Fruit fly (Drosophila melanogaster) whole organism, pupa: ENCODE data around the gene emei.
"Not testable (repeated sequence)": the region's sequence is repeated elsewhere in the genome, so short reads cannot be mapped to it uniquely, and the experiment has no call there.

Experiments
- CG10348 ChIP-seq: fragments of 200-800 bp; sonication (Bioruptor generic); IDR thresholded peaks from 2 replicates; pipeline ENCODE4 v1.3.6; 2022; ENCODE audit warnings: missing biosample characterization, missing genetic modification characterization
- CG12605 ChIP-seq: fragments of 200-800 bp; sonication (Bioruptor generic); IDR thresholded peaks from 2 replicates; pipeline ENCODE4 v1.3.6; 2022; ENCODE audit warnings: missing biosample characterization, missing genetic modification characterization
- CG13204 ChIP-seq: fragments of 200-800 bp; sonication (Bioruptor generic); optimal IDR thresholded peaks from 2 replicates; lab custom pipeline; 2018; ENCODE audit warnings: missing biosample characterization, mild to moderate bottlenecking, missing genetic modification characterization, moderate library complexity
- CG14655 ChIP-seq: fragments of 200-800 bp; sonication (Bioruptor generic); optimal IDR thresholded peaks from 3 replicates; lab custom pipeline; 2017; ENCODE audit warnings: mild to moderate bottlenecking, missing biosample characterization, missing genetic modification reagents, missing genetic modification characterization
- CG15710 ChIP-seq: fragments of 200-800 bp; sonication (Bioruptor generic); optimal IDR thresholded peaks from 2 replicates; lab custom pipeline; 2018; ENCODE audit warnings: missing biosample characterization, mild to moderate bottlenecking, missing genetic modification characterization, moderate library complexity
- CG17806 ChIP-seq: fragments of 200-800 bp; sonication (Bioruptor generic); optimal IDR thresholded peaks from 2 replicates; lab custom pipeline; 2018; ENCODE audit warnings: missing biosample characterization, mild to moderate bottlenecking, missing genetic modification characterization, moderate library complexity
- CG32121 ChIP-seq: fragments of 200-800 bp; sonication (Bioruptor generic); IDR thresholded peaks from 2 replicates; pipeline ENCODE4 v1.3.6; 2022; ENCODE audit warnings: missing biosample characterization, missing genetic modification characterization
- CG34367 ChIP-seq: fragments of 200-800 bp; sonication (Bioruptor generic); optimal IDR thresholded peaks from 2 replicates; lab custom pipeline; 2018; ENCODE audit warnings: missing biosample characterization, mild to moderate bottlenecking, missing genetic modification characterization
- CG4496 ChIP-seq: fragments of 200-800 bp; sonication (Bioruptor generic); IDR thresholded peaks from 3 replicates; pipeline ENCODE4 v1.3.6; 2022; ENCODE audit warnings: missing biosample characterization, missing genetic modification characterization
- CG8159 ChIP-seq: fragments of 200-800 bp; sonication (Bioruptor generic); optimal IDR thresholded peaks from 3 replicates; lab custom pipeline; 2018; ENCODE audit warnings: missing biosample characterization, mild to moderate bottlenecking, missing genetic modification characterization, moderate library complexity
- CG8301 ChIP-seq: fragments of 200-800 bp; sonication (Bioruptor generic); optimal IDR thresholded peaks from 2 replicates; lab custom pipeline; 2018; ENCODE audit warnings: missing biosample characterization, mild to moderate bottlenecking, missing genetic modification characterization
- CG9948 ChIP-seq: fragments of 200-800 bp; sonication (Bioruptor generic); optimal IDR thresholded peaks from 2 replicates; lab custom pipeline; 2018; ENCODE audit warnings: missing biosample characterization, mild to moderate bottlenecking, missing genetic modification characterization, moderate library complexity
- D1 ChIP-seq: fragments of 200-800 bp; sonication (Bioruptor generic); optimal IDR thresholded peaks from 2 replicates; lab custom pipeline; 2018; ENCODE audit warnings: missing biosample characterization, mild to moderate bottlenecking, missing genetic modification characterization, moderate library complexity
- EcR ChIP-seq: fragments of 200-800 bp; sonication (Bioruptor generic); optimal IDR thresholded peaks from 3 replicates; lab custom pipeline; 2019; ENCODE audit warnings: missing biosample characterization, missing genetic modification characterization, mild to moderate bottlenecking, moderate library complexity, missing genetic modification reagents
- Ets98B ChIP-seq: fragments of 200-800 bp; sonication (Bioruptor generic); IDR thresholded peaks from 2 replicates; pipeline ENCODE4 v1.3.6; 2022; ENCODE audit warnings: missing biosample characterization, missing genetic modification characterization
- Pif1A ChIP-seq: fragments of 200-800 bp; sonication (Bioruptor generic); optimal IDR thresholded peaks from 3 replicates; lab custom pipeline; 2016; ENCODE audit warnings: missing biosample characterization, missing genetic modification characterization
- Pif1B ChIP-seq: fragments of 200-800 bp; sonication (Bioruptor generic); optimal IDR thresholded peaks from 3 replicates; lab custom pipeline; 2016; ENCODE audit warnings: missing biosample characterization, missing genetic modification characterization
- Snoo ChIP-seq: fragments of 200-800 bp; sonication (Bioruptor generic); optimal IDR thresholded peaks from 3 replicates; lab custom pipeline; 2017; ENCODE audit warnings: missing biosample characterization, mild to moderate bottlenecking, missing genetic modification characterization, inconsistent platforms
- fd96Ca ChIP-seq: fragments of 200-800 bp; sonication (Bioruptor generic); IDR thresholded peaks from 3 replicates; pipeline ENCODE4 v1.3.6; 2022; ENCODE audit warnings: missing biosample characterization, missing genetic modification characterization
- gl ChIP-seq: fragments of 200-800 bp; sonication (Bioruptor generic); optimal IDR thresholded peaks from 2 replicates; lab custom pipeline; 2018; ENCODE audit warnings: missing biosample characterization, mild to moderate bottlenecking, missing genetic modification characterization
- rn ChIP-seq: fragments of 200-800 bp; sonication (Bioruptor generic); IDR thresholded peaks from 2 replicates; pipeline ENCODE4 v1.3.6; 2022; ENCODE audit warnings: missing biosample characterization, missing genetic modification characterization

Gene emei

dm6 chr3L:11125636-11126532 is 16.4 kb downstream of the emei start:
- TF ChIP-seq CG34367 (tag; lab: Kevin White, UChicago) (no peak), CG13204 (GFP tag; lab: Kevin White, UChicago) (no peak), CG17806 (tag; lab: Kevin White, UChicago) (no peak), CG9948 (no peak), CG10348 (no peak), rn (GFP tag; lab: Robert Waterston, UW) (no peak), fd96Ca (GFP tag; lab: Robert Waterston, UW) (no peak), Pif1B (no peak), CG32121 (GFP tag; lab: Robert Waterston, UW) (no peak), gl (tag; lab: Kevin White, UChicago) (no peak)

- TF ChIP-seq Snoo (tag; lab: Kevin White, UChicago) = no peak
- TF ChIP-seq CG17806 (tag; lab: Kevin White, UChicago) = no peak
- TF ChIP-seq Ets98B = no peak
- TF ChIP-seq CG15710 (tag; lab: Kevin White, UChicago) = no peak
- no peak for TF ChIP-seq Pif1B
- TF ChIP-seq CG4496 = no peak
- no peak for TF ChIP-seq D1 (tag; lab: Kevin White, UChicago)
- TF ChIP-seq CG13204 (GFP tag; lab: Kevin White, UChicago) = no peak
- TF ChIP-seq CG34367 (tag; lab: Kevin White, UChicago) = no peak
- no peak for TF ChIP-seq fd96Ca (GFP tag; lab: Robert Waterston, UW)
- TF ChIP-seq CG8159 (tag; lab: Kevin White, UChicago) = no peak
- TF ChIP-seq CG9948 = no peak
- no peak for TF ChIP-seq EcR (GFP tag; lab: Kevin White, UChicago)
- no peak for TF ChIP-seq CG8301 (tag; lab: Kevin White, UChicago)
- no peak for TF ChIP-seq Pif1A
- TF ChIP-seq rn (GFP tag; lab: Robert Waterston, UW) = no peak
- TF ChIP-seq, all 21 proteins: peak for 0
These were observed 21.0 kb downstream of the emei start, which contains the start of gene nol for dm6 chr3L:11130535-11130934. TSS of gene nol (plus strand) at chr3L:11130835.

dm6 chr3L:11132055-11132454 is 22.6 kb downstream of the emei start, which contains the start of gene CG32074:
TSS of gene CG32074 (minus strand) at chr3L:11132322.
- TF ChIP-seq Snoo (tag; lab: Kevin White, UChicago); Ets98B; CG8159 (tag; lab: Kevin White, UChicago): not testable (repeated sequence)

- TF ChIP-seq CG17806 (tag; lab: Kevin White, UChicago); rn (GFP tag; lab: Robert Waterston, UW); CG9948: not testable (repeated sequence)
These were observed 25.4 kb downstream of the emei start, which contains the start of gene CG14143 for dm6 chr3L:11134886-11135285. TSS of gene CG14143 (plus strand) at chr3L:11134987.

- TF ChIP-seq CG12605 = 0 out of 2 replicates have a peak, but pooled peaks have one; percentile 11
- peak; percentile 57 for TF ChIP-seq CG8159 (tag; lab: Kevin White, UChicago)
- no peak for TF ChIP-seq CG34367 (tag; lab: Kevin White, UChicago)
- peak; percentile 43; the same call in 1 of the 2 replicates for TF ChIP-seq Ets98B
- TF ChIP-seq gl (tag; lab: Kevin White, UChicago) = no peak
- peak; percentile 18; the same call in 1 of the 3 replicates for TF ChIP-seq CG4496
- TF ChIP-seq Snoo (tag; lab: Kevin White, UChicago) = no peak
- TF ChIP-seq CG32121 (GFP tag; lab: Robert Waterston, UW) = no peak
- TF ChIP-seq, all 21 proteins: peak for 4
These were observed 26.4 kb downstream of the emei start, which contains the start of gene IRSp53 for dm6 chr3L:11135846-11136245. TSS of gene IRSp53 (plus strand) at chr3L:11136049.

dm6 chr3L:11136349-11136748 is 26.9 kb downstream of the emei start:
- TF ChIP-seq Snoo (tag; lab: Kevin White, UChicago) (no peak), CG15710 (tag; lab: Kevin White, UChicago) (peak; percentile 33), CG13204 (GFP tag; lab: Kevin White, UChicago) (peak; percentile 63), CG34367 (tag; lab: Kevin White, UChicago) (peak; percentile 59), Pif1B (no peak), EcR (GFP tag; lab: Kevin White, UChicago) (peak; percentile 72)

- no peak for TF ChIP-seq CG34367 (tag; lab: Kevin White, UChicago)
- no peak for TF ChIP-seq CG13204 (GFP tag; lab: Kevin White, UChicago)
- no peak for TF ChIP-seq CG8159 (tag; lab: Kevin White, UChicago)
- peak; percentile 45; the same call in 1 of the 2 replicates for TF ChIP-seq Ets98B
- TF ChIP-seq CG17806 (tag; lab: Kevin White, UChicago) = no peak
- TF ChIP-seq CG14655 (GFP tag; lab: Kevin White, UChicago) = no peak
- peak; percentile 65; the same call in 2 of the 3 replicates for TF ChIP-seq fd96Ca (GFP tag; lab: Robert Waterston, UW)
- TF ChIP-seq, all 21 proteins: peak for 2
These were observed 29.4 kb downstream of the emei start for dm6 chr3L:11138862-11139261.
